Worm (Caenorhabditis elegans) whole organism, mixed stage, embryonic: ENCODE measurements around the gene srh-40.

Source experiments
- cnd-1 ChIP-seq: fragments of 200-800 bp; sonication (Bioruptor generic); optimal IDR thresholded peaks from 2 replicates; lab custom pipeline; 2018; ENCODE audit warnings: mild to moderate bottlenecking, missing genetic modification characterization, missing compliant biosample characterization
- lsy-2 ChIP-seq: fragments of 150-350 bp; optimal IDR thresholded peaks from 2 replicates; lab custom pipeline; 2014; ENCODE audit warnings: missing biosample characterization, missing genetic modification characterization
- mls-2 ChIP-seq: sonication (generic microtip); optimal IDR thresholded peaks from 2 replicates; lab custom pipeline; 2016; ENCODE audit warnings: mild to moderate bottlenecking, missing genetic modification characterization, moderate library complexity, missing compliant biosample characterization
- nhr-76 ChIP-seq: sonication (generic microtip); optimal IDR thresholded peaks from 2 replicates; lab custom pipeline; 2017; ENCODE audit warnings: missing biosample characterization, missing genetic modification characterization
- sptf-1 ChIP-seq: sonication (generic microtip); optimal IDR thresholded peaks from 2 replicates; lab custom pipeline; 2017; ENCODE audit warnings: mild to moderate bottlenecking, missing genetic modification characterization, moderate library complexity, missing compliant biosample characterization
- tbx-8 ChIP-seq: fragments of 200-800 bp; sonication (Bioruptor generic); optimal IDR thresholded peaks from 2 replicates; lab custom pipeline; 2018; ENCODE audit warnings: mild to moderate bottlenecking, missing genetic modification characterization, moderate library complexity, missing compliant biosample characterization
- unc-62 ChIP-seq: fragments of 150-350 bp; optimal IDR thresholded peaks from 2 replicates; lab custom pipeline; 2014; ENCODE audit warnings: missing biosample characterization, missing genetic modification reagents, missing genetic modification characterization
- ztf-11 ChIP-seq: fragments of 150-350 bp; optimal IDR thresholded peaks from 2 replicates; lab custom pipeline; 2014; ENCODE audit warnings: missing biosample characterization, missing genetic modification characterization

DNA sequence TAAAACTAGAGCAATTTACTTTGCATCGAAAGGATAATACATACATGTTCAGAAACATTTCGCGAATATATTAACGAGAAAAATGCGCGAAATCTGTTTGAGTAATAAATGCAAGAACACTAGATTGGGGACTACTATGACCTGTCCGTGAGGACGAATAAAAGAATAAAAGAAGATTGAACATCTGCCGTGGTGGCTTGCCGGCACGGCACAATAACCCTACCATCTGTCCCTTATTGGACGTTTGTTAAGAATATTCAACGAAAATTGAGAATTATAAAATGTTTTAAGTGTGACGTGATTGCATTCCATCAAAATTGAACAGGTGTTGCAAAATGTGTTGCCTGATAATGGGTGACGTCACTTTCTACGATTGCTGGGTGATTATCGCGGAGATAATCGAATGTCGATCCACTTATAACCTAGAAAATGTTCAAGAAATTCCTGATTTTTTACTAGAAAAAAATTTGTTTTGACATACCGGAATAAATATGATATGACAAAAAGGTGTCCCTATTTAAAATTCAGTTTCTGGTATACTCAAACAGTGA, 5.1 kb upstream of the srh-40 start:
- peak; percentile 96 for TF ChIP-seq cnd-1
- TF ChIP-seq ztf-11: no peak
- no peak for TF ChIP-seq sptf-1 (tag; lab: Kevin White, UChicago)
- no peak for TF ChIP-seq nhr-76 (tag; lab: Kevin White, UChicago)
- peak; percentile 39 for TF ChIP-seq unc-62 (GFP tag; lab: Kevin White, UChicago)
- TF ChIP-seq mls-2: peak; percentile 53
- no peak for TF ChIP-seq lsy-2
- no peak for TF ChIP-seq tbx-8 (GFP tag; lab: Kevin White, UChicago)
